Fruit fly (Drosophila melanogaster): ENCODE results near the gene cass.

DNA sequence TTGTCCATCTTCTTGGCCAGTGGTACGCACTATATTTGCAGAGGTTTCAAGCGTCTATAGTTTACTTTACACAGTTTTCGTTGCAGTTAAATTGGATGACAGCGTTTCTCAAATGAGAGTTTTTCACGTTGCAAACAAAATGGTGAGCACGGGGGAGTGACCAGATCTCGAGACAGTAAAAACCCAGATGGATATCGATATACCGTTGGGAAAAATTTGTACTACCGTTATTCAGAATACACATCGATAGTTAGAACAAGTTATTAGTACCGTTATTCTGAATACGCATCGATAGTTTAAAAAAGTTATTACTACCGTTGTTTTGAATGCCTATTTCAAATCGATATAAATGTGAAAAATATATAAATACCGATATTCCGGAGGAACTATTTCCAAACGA lies at the start of gene cass:
- TF ChIP-seq CG12768 (GFP tag; optimal IDR thresholded peaks at IDR 0.05): no peak
- TF ChIP-seq Mnt (GFP tag; optimal IDR thresholded peaks at IDR 0.05): peak; percentile 33
- TF ChIP-seq CG14711 (tag; optimal IDR thresholded peaks at IDR 0.05): no peak
- no peak for TF ChIP-seq CG1620 (GFP tag; optimal IDR thresholded peaks at IDR 0.05)
- TF ChIP-seq kay (GFP tag; ENCODE audit: borderline replicate concordance): no peak
- TF ChIP-seq tj (GFP tag; optimal IDR thresholded peaks at IDR 0.05): no peak
- peak; percentile 73 for TF ChIP-seq bab1 (GFP tag; optimal IDR thresholded peaks at IDR 0.05)
- TF ChIP-seq CG33017 (tag; optimal IDR thresholded peaks at IDR 0.05): no peak
- peak; percentile 18 for TF ChIP-seq cic (GFP tag; optimal IDR thresholded peaks at IDR 0.05)
- TF ChIP-seq toe (GFP tag; optimal IDR thresholded peaks at IDR 0.05): no peak
- TF ChIP-seq CG7045 (GFP tag; optimal IDR thresholded peaks at IDR 0.05): no peak
